Fruit fly (Drosophila melanogaster): Measurements from ENCODE around the gene CG14635.

Gene CG14635

dm6 chrX:835965-836690 lies 8.5 kb upstream of the CG14635 start:
- TF ChIP-seq amos (GFP tag; IDR thresholded peaks at IDR 0.05; ENCODE audit: partially characterized antibody) (no peak), NC2β (GFP tag; optimal IDR thresholded peaks at IDR 0.05) (no peak), HLH4C (GFP tag; IDR thresholded peaks at IDR 0.05; ENCODE audit: partially characterized antibody) (no peak), Med (GFP tag) (peak; percentile 27), Hey (tag; optimal IDR thresholded peaks at IDR 0.05) (no peak), sens (GFP tag) (peak; percentile 14), CG17568 (GFP tag; optimal IDR thresholded peaks at IDR 0.05) (no peak), nerfin-1 (tag; optimal IDR thresholded peaks at IDR 0.05) (no peak), CG9609 (GFP tag; optimal IDR thresholded peaks at IDR 0.05) (no peak), z (GFP tag; IDR thresholded peaks at IDR 0.05) (peak; percentile 58; the same call in 1 of the 3 replicates), gcm (GFP tag; optimal IDR thresholded peaks at IDR 0.05) (no peak), GATAe (GFP tag; conservative IDR thresholded peaks at IDR 0.05) (no peak), CG12104 (GFP tag; optimal IDR thresholded peaks at IDR 0.05) (no peak), CG4360 (GFP tag; IDR thresholded peaks at IDR 0.05) (no peak), unc-4 (GFP tag; IDR thresholded peaks at IDR 0.05; ENCODE audit: partially characterized antibody) (no peak), BtbVII (GFP tag; optimal IDR thresholded peaks at IDR 0.05) (no peak), Ets97D (GFP tag; optimal IDR thresholded peaks at IDR 0.05) (no peak), mld (GFP tag; IDR thresholded peaks at IDR 0.05; ENCODE audit: partially characterized antibody) (no peak), CG14667 (GFP tag; IDR thresholded peaks at IDR 0.05) (no peak), CG7357 (GFP tag; IDR thresholded peaks at IDR 0.05) (no peak), CG7372 (GFP tag; IDR thresholded peaks at IDR 0.05) (no peak), Tbp (GFP tag; optimal IDR thresholded peaks at IDR 0.05) (no peak), insv (GFP tag; optimal IDR thresholded peaks at IDR 0.05) (peak in 1 of 2 experiments; percentile 80), CG5180 (GFP tag; optimal IDR thresholded peaks at IDR 0.05) (peak; percentile 32), Deaf1 (tag; optimal IDR thresholded peaks at IDR 0.05) (peak; percentile 58), NfI (GFP tag; optimal IDR thresholded peaks at IDR 0.05) (no peak), pfk (GFP tag; optimal IDR thresholded peaks at IDR 0.05) (no peak), sna (GFP tag; IDR thresholded peaks at IDR 0.05; ENCODE audit: partially characterized antibody) (0 out of 2 replicates have a peak, but pooled peaks have one; percentile 13), CG4282 (GFP tag; optimal IDR thresholded peaks at IDR 0.05) (no peak), CG18764 (GFP tag; optimal IDR thresholded peaks at IDR 0.05) (no peak), Oli (tag; optimal IDR thresholded peaks at IDR 0.05) (no peak), CG6654 (GFP tag; optimal IDR thresholded peaks at IDR 0.05) (no peak), eyg (GFP tag; optimal IDR thresholded peaks at IDR 0.05) (no peak), CG31441 (GFP tag; IDR thresholded peaks at IDR 0.05) (no peak), ewg (GFP tag; optimal IDR thresholded peaks at IDR 0.05) (no peak), crc (GFP tag; optimal IDR thresholded peaks at IDR 0.05) (no peak), CG10366 (GFP tag; IDR thresholded peaks at IDR 0.05) (peak; percentile 20; the same call in 1 of the 2 replicates), D (optimal IDR thresholded peaks at IDR 0.05) (no peak), D (GFP tag; optimal IDR thresholded peaks at IDR 0.05) (no peak), CG10462 (GFP tag; optimal IDR thresholded peaks at IDR 0.05) (no peak), Gsc (GFP tag; IDR thresholded peaks at IDR 0.05) (no peak), pros (GFP tag; optimal IDR thresholded peaks at IDR 0.05) (peak; percentile 72), Jarid2 (GFP tag; optimal IDR thresholded peaks at IDR 0.05) (peak; percentile 71), kni (GFP tag; optimal IDR thresholded peaks at IDR 0.05) (peak; percentile 20), chm (GFP tag; IDR thresholded peaks at IDR 0.05) (no peak), ranshi (GFP tag; IDR thresholded peaks at IDR 0.05) (no peak), gcm2 (GFP tag; optimal IDR thresholded peaks at IDR 0.05) (no peak), B-H2 (GFP tag; optimal IDR thresholded peaks at IDR 0.05) (no peak), sima (GFP tag; optimal IDR thresholded peaks at IDR 0.05) (no peak), Sin3A (optimal IDR thresholded peaks at IDR 0.05) (no peak), so (GFP tag; IDR thresholded peaks at IDR 0.05) (0 out of 3 replicates have a peak, but pooled peaks have one; percentile 19)
